Worm (Caenorhabditis elegans): ENCODE results near the gene fbxb-10.
"Not testable (repeated sequence)": the region's sequence is repeated elsewhere in the genome, so short reads cannot be mapped to it uniquely, and the experiment has no call there.

The fbxb-10 gene

ce11 chrII:1824329-1824728 lies 6.1 kb upstream of the fbxb-10 start, which contains the start of gene math-41:
TSS of gene math-41 (plus strand) at chrII:1824629.
- not testable (repeated sequence) for TF ChIP-seq unc-98 (GFP tag; IDR thresholded peaks at IDR 0.05); unc-130 (tag; optimal IDR thresholded peaks at IDR 0.05); alr-1 (tag; optimal IDR thresholded peaks at IDR 0.05; ENCODE audit: borderline replicate concordance)

DNA sequence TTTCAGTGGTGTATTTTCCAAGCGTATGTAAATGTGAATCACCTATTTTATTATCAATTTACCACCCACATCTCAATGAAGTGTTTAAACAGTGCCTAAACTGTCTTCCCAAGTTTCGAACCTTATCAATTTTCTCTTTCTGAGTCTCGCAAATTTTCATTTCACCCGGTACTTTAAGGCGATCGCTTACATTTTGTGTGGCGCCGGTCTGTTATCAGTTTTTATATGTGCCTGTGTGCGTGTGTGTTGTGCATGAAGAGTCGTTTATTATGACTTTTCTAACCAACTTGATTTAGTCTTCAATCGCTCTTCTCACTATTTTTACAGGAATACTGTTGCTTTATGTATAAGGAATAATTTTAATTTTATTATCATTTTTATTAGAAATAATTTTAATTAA lies 5.4 kb upstream of the fbxb-10 start:
- TF ChIP-seq elt-2 (tag; optimal IDR thresholded peaks at IDR 0.05): peak; percentile 62

- TF ChIP-seq blmp-1 (tag; optimal IDR thresholded peaks at IDR 0.05): no peak
- TF ChIP-seq egl-13 (tag; optimal IDR thresholded peaks at IDR 0.05): no peak
- no peak for TF ChIP-seq nhr-90 (tag; optimal IDR thresholded peaks at IDR 0.05; ENCODE audit: poor library complexity)
- no peak for TF ChIP-seq aly-2 (tag; optimal IDR thresholded peaks at IDR 0.05)
- TF ChIP-seq unc-62 (GFP tag; optimal IDR thresholded peaks at IDR 0.05): no peak
- TF ChIP-seq jun-1 (tag; optimal IDR thresholded peaks at IDR 0.05): no peak
- TF ChIP-seq ztf-4 (tag; optimal IDR thresholded peaks at IDR 0.05): no peak
- TF ChIP-seq efl-1 (optimal IDR thresholded peaks at IDR 0.05): no peak
- no peak for TF ChIP-seq efl-1 (GFP tag; optimal IDR thresholded peaks at IDR 0.05 in 1 of 2)
Observed at ce11 chrII:1820774-1821173, 2.6 kb upstream of the fbxb-10 start, which contains the start of gene fbxa-3. TSS of gene fbxa-3 (minus strand) at chrII:1820874.

DNA sequence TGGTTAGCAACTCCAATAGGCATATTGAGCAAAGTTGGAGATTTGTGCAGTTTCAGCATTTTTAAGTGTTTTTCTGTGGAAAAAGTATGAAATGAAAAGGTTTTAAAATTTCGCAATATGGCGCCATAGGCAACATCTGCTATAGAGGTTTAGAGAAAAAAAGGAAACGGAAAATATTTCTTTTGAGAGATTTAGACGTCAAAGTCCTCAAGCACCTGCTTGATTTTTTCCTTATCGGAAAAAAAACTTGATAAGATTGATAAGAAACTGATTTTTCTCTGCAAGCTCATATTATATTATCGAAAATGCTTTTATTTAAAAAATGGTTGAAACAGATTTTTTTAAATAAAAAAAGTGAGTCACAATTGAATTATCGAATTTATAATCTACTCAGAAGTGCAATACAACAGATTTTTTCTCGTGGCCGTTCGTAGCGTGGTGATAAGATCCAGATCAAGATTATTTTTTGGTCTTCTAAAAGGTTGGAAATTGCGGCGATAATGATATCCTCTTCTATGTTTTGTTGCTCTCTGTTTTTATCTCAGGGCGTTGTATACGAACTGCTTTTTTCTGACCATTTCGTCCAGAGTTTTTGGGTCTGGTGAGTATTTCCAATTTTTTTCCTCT lies 1.9 kb upstream of the fbxb-10 start, which contains the start of gene fbxc-19:
Gene fbxc-19, plus strand, starts transcription at position 536 of the 627 bp plus-strand sequence.
- TF ChIP-seq aly-2 (tag; optimal IDR thresholded peaks at IDR 0.05) (no peak), snpc-4 (tag; optimal IDR thresholded peaks at IDR 0.05) (peak; percentile 45), elt-2 (tag; optimal IDR thresholded peaks at IDR 0.05) (peak; percentile 100), fos-1 (tag; optimal IDR thresholded peaks at IDR 0.05) (peak; percentile 35), lin-15B (tag; optimal IDR thresholded peaks at IDR 0.05) (peak; percentile 4), mab-9 (GFP tag; IDR thresholded peaks at IDR 0.05) (no peak), nhr-20 (tag; optimal IDR thresholded peaks at IDR 0.05) (peak; percentile 60), nhr-237 (tag; optimal IDR thresholded peaks at IDR 0.05) (peak; percentile 64), fkh-8 (tag; optimal IDR thresholded peaks at IDR 0.05) (no peak), nhr-84 (tag; optimal IDR thresholded peaks at IDR 0.05) (no peak), sup-37 (GFP tag; optimal IDR thresholded peaks at IDR 0.05) (no peak), jun-1 (tag; optimal IDR thresholded peaks at IDR 0.05) (peak; percentile 75), hpl-2 (GFP tag; optimal IDR thresholded peaks at IDR 0.05) (peak; percentile 45), lin-39 (tag; optimal IDR thresholded peaks at IDR 0.05) (no peak), zip-4 (GFP tag; optimal IDR thresholded peaks at IDR 0.05) (peak; percentile 98), ceh-90 (tag; optimal IDR thresholded peaks at IDR 0.05) (no peak), lin-14 (GFP tag; optimal IDR thresholded peaks at IDR 0.05) (peak; percentile 73), grh-1 (GFP tag; IDR thresholded peaks at IDR 0.05) (no peak), ceh-82 (tag; optimal IDR thresholded peaks at IDR 0.05) (peak; percentile 7 to 59 (median 30)), lin-13 (GFP tag; optimal IDR thresholded peaks at IDR 0.05) (peak; percentile 40), fkh-10 (GFP tag; optimal IDR thresholded peaks at IDR 0.05) (no peak), elt-3 (tag; optimal IDR thresholded peaks at IDR 0.05) (peak in 3 of 6 experiments; percentile 60 to 96 (median 89)), dpl-1 (GFP tag; optimal IDR thresholded peaks at IDR 0.05) (peak; percentile 56 to 61 (median 61)), aha-1 (tag; optimal IDR thresholded peaks at IDR 0.05) (no peak), nhr-85 (tag) (peak; percentile 83), ama-1 (optimal IDR thresholded peaks at IDR 0.05) (no peak), ets-5 (GFP tag; IDR thresholded peaks at IDR 0.05) (no peak), irx-1 (tag; optimal IDR thresholded peaks at IDR 0.05) (no peak), hlh-17 (GFP tag; optimal IDR thresholded peaks at IDR 0.05; ENCODE audit: borderline replicate concordance) (no peak), pag-3 (tag; optimal IDR thresholded peaks at IDR 0.05; ENCODE audit: borderline replicate concordance, insufficient read depth) (no peak), zag-1 (tag; optimal IDR thresholded peaks at IDR 0.05) (no peak), sptf-1 (tag; optimal IDR thresholded peaks at IDR 0.05) (no peak), dsc-1 (tag; optimal IDR thresholded peaks at IDR 0.05) (no peak), lsy-2 (tag; optimal IDR thresholded peaks at IDR 0.05) (peak; percentile 67 to 79), egl-13 (tag; optimal IDR thresholded peaks at IDR 0.05) (no peak), nhr-12 (tag; optimal IDR thresholded peaks at IDR 0.05) (no peak), ztf-4 (tag; optimal IDR thresholded peaks at IDR 0.05) (no peak), nhr-11 (tag; optimal IDR thresholded peaks at IDR 0.05) (peak; percentile 63)

All from whole organism, L1 larva.